Worm (Caenorhabditis elegans): ENCODE measurements around the gene osm-12.

The osm-12 gene

DNA sequence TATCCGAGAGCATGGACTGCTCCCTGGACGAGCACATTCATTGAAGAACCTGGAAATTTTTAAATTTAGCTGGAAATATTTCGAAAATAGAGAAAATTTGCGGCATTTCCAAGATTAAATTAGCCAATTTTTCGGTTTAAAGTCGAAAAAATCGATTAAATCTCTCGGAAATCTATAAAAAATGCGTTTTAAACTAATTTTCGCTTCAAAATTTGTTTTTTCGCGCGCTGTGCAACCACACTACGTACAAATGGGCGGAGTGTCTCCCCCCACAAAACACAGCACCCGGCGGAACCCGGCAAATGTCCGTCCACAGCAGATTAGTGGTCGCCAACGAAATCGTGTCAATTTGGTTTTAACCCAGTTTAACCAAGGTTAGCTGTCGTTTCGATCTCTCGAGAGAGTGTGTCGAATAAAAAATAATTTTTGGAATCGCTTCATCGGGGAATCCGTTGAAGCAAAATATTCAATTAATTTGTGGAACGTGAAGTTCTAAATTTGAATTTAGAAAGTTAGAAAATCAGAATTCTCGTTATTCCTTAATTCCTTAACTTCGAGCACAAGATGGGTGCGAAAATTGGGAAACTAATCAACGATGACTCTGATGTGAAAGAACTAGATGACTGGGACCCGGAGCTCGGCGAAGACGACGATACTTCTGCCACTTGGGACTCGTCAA, 47.9 kb upstream of the osm-12 start, which contains the start of the genes tim-1 and Y75B8A.23 (continued):
- TF ChIP-seq F22D6.2 (tag; optimal IDR thresholded peaks at IDR 0.05) (peak; percentile 64), ceh-100 (GFP tag; IDR thresholded peaks at IDR 0.05) (peak; percentile 89), sea-2 (GFP tag; IDR thresholded peaks at IDR 0.05) (peak; percentile 70; the same call in 1 of the 2 replicates), K12H6.12 (tag; optimal IDR thresholded peaks at IDR 0.05) (peak; percentile 81), xnd-1 (tag; optimal IDR thresholded peaks at IDR 0.05) (peak; percentile 77), hsf-1 (GFP tag; IDR thresholded peaks at IDR 0.05) (peak; percentile 76), lir-1 (GFP tag; conservative IDR thresholded peaks at IDR 0.05) (peak; percentile 86), egl-18 (GFP tag; IDR thresholded peaks at IDR 0.05) (peak; percentile 63; the same call in 1 of the 2 replicates), F49E8.2 (tag; optimal IDR thresholded peaks at IDR 0.05; ENCODE audit: insufficient read depth) (peak; percentile 97), C06A6.2 (GFP tag; conservative IDR thresholded peaks at IDR 0.05) (peak; percentile 81), F57A8.1 (GFP tag; optimal IDR thresholded peaks at IDR 0.05) (no peak), bed-2 (GFP tag; IDR thresholded peaks at IDR 0.05) (peak; percentile 61; the same call in 1 of the 2 replicates), ceh-58 (GFP tag; IDR thresholded peaks at IDR 0.05) (no peak), efl-1 (GFP tag; optimal IDR thresholded peaks at IDR 0.05) (peak; percentile 97), let-607 (tag; optimal IDR thresholded peaks at IDR 0.05) (peak; percentile 68 to 84), fkh-3 (tag; optimal IDR thresholded peaks at IDR 0.05) (peak; percentile 90), ZK185.1 (tag; optimal IDR thresholded peaks at IDR 0.05; ENCODE audit: poor library complexity, severe bottlenecking) (no peak), B0035.1 (tag; optimal IDR thresholded peaks at IDR 0.05) (peak; percentile 80), Y79H2A.3 (GFP tag; conservative IDR thresholded peaks at IDR 0.05) (no peak; the same call in 1 of the 2 replicates), F55B11.4 (tag; optimal IDR thresholded peaks at IDR 0.05; ENCODE audit: borderline replicate concordance, insufficient read depth) (no peak), sptf-2 (GFP tag; optimal IDR thresholded peaks at IDR 0.05) (no peak), nhr-90 (tag; optimal IDR thresholded peaks at IDR 0.05) (no peak), ztf-3 (GFP tag; optimal IDR thresholded peaks at IDR 0.05) (peak; percentile 67), hmg-1.2 (GFP tag; IDR thresholded peaks at IDR 0.05) (peak; percentile 98), lsy-27 (tag; optimal IDR thresholded peaks at IDR 0.05; ENCODE audit: borderline replicate concordance, insufficient read depth) (peak; percentile 84), nfyb-1 (GFP tag; IDR thresholded peaks at IDR 0.05) (peak; percentile 98), dpff-1 (tag; optimal IDR thresholded peaks at IDR 0.05) (peak; percentile 93), K11D2.4 (GFP tag; IDR thresholded peaks at IDR 0.05) (peak; percentile 89), snpc-1.3 (tag; optimal IDR thresholded peaks at IDR 0.05; ENCODE audit: insufficient read depth) (peak; percentile 98), akir-1 (GFP tag; optimal IDR thresholded peaks at IDR 0.05) (peak; percentile 81), unc-130 (GFP tag; optimal IDR thresholded peaks at IDR 0.05) (peak; percentile 86), cebp-1 (GFP tag; IDR thresholded peaks at IDR 0.05) (peak; percentile 40; the same call in 1 of the 2 replicates), cebp-1 (tag; optimal IDR thresholded peaks at IDR 0.05) (peak; percentile 86), F23B12.7 (tag; optimal IDR thresholded peaks at IDR 0.05; ENCODE audit: insufficient read depth) (peak; percentile 96), ceh-27 (GFP tag; optimal IDR thresholded peaks at IDR 0.05) (peak; percentile 94), Y53G8AR.9 (GFP tag; conservative IDR thresholded peaks at IDR 0.05) (peak; percentile 95), mes-4 (tag; optimal IDR thresholded peaks at IDR 0.05) (peak; percentile 75), ztf-22 (GFP tag; optimal IDR thresholded peaks at IDR 0.05) (peak; percentile 53), Y56A3A.18 (GFP tag; IDR thresholded peaks at IDR 0.05) (peak; percentile 93), aptf-2 (GFP tag; conservative IDR thresholded peaks at IDR 0.05) (peak; percentile 87), madf-3 (GFP tag; IDR thresholded peaks at IDR 0.05) (peak; percentile 89), die-1 (tag; optimal IDR thresholded peaks at IDR 0.05) (peak; percentile 77), ztf-26 (tag; optimal IDR thresholded peaks at IDR 0.05) (peak; percentile 80), ceh-40 (GFP tag; IDR thresholded peaks at IDR 0.05) (peak; percentile 67; the same call in 1 of the 2 replicates), repo-1 (tag; optimal IDR thresholded peaks at IDR 0.05) (peak; percentile 92), nfya-1 (tag; optimal IDR thresholded peaks at IDR 0.05; ENCODE audit: borderline replicate concordance, insufficient read depth) (no peak)
